Worm (Caenorhabditis elegans): ENCODE results near the gene C29F5.8.

The C29F5.8 gene

DNA sequence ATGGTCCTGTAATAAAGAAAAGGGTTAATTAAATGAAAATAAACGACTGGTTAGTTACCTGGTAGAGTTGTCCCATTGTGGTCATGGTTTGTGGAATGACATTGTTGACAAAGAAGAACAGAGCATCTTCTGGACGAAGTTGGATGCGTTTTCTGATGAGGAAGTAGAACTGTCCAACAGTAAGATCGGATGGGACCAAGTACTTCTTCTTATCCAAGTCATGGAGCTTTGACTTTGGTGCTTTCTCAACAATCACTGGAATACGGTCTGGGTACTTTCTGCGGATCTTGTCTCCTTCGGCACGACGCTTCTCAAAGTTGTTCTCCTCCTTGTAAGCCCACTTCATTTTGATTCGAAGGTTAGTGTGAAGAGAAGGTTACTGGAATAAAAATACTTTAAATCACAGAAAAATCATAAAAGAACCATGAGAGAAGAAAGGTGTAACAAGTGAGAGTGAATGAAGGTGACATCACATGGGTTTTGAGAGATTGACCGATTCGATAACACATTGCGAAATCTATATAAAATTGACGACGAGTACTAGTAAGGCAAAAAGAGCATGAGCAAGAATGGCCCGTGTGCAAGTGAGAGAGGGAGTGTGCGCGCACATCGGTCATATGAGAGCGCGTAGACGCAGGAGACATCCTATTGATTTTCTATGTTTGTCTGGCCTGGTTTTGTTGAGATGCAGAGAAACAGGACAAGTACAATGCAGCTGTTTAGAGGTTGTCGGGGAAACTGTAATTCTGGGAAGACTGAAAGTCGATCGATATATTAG is 41.3 kb downstream of the C29F5.8 start, which contains the start of gene lgg-1 (continued):
- TF ChIP-seq nhr-102 (tag; optimal IDR thresholded peaks at IDR 0.05) (peak; percentile 12), lim-7 (GFP tag; IDR thresholded peaks at IDR 0.05) (0 out of 2 replicates have a peak, but pooled peaks have one; percentile 39), lin-13 (GFP tag; optimal IDR thresholded peaks at IDR 0.05) (no peak), D1046.2 (GFP tag; IDR thresholded peaks at IDR 0.05) (no peak), mep-1 (tag; optimal IDR thresholded peaks at IDR 0.05) (peak; percentile 50), dmd-9 (GFP tag; IDR thresholded peaks at IDR 0.05) (no peak), mes-2 (tag; optimal IDR thresholded peaks at IDR 0.05; ENCODE audit: poor library complexity, severe bottlenecking) (peak; percentile 41), dpl-1 (GFP tag; optimal IDR thresholded peaks at IDR 0.05) (peak; percentile 23), hlh-11 (tag; optimal IDR thresholded peaks at IDR 0.05) (peak; percentile 71), madf-5 (GFP tag; IDR thresholded peaks at IDR 0.05) (0 out of 4 replicates have a peak, but pooled peaks of 1 of the 2 experiments have one; percentile 3), lin-15B (tag; optimal IDR thresholded peaks at IDR 0.05) (no peak), zfp-2 (tag; optimal IDR thresholded peaks at IDR 0.05) (no peak), mxl-2 (GFP tag; conservative IDR thresholded peaks at IDR 0.05) (no peak), snpc-4 (tag; optimal IDR thresholded peaks at IDR 0.05) (no peak), nhr-6 (tag; optimal IDR thresholded peaks at IDR 0.05) (peak; percentile 48), nhr-48 (tag; optimal IDR thresholded peaks at IDR 0.05) (no peak), snpc-1.2 (GFP tag; IDR thresholded peaks at IDR 0.05) (peak; percentile 61), T26A8.4 (GFP tag; IDR thresholded peaks at IDR 0.05) (peak; percentile 53; the same call in 1 of the 2 replicates), set-16 (GFP tag; IDR thresholded peaks at IDR 0.05) (no peak), ZK337.2 (GFP tag; IDR thresholded peaks at IDR 0.05) (no peak), madf-9 (GFP tag; conservative IDR thresholded peaks at IDR 0.05) (peak; percentile 2; the same call in 1 of the 2 replicates), daf-16 (GFP tag; optimal IDR thresholded peaks at IDR 0.05) (no peak), daf-16 (tag; optimal IDR thresholded peaks at IDR 0.05) (peak; percentile 44), lin-29 (GFP tag; IDR thresholded peaks at IDR 0.05) (0 out of 2 replicates have a peak, but pooled peaks have one; percentile 26), egl-43 (GFP tag; IDR thresholded peaks at IDR 0.05) (peak; percentile 75), egl-27 (tag; optimal IDR thresholded peaks at IDR 0.05) (no peak), ceh-62 (tag; optimal IDR thresholded peaks at IDR 0.05) (no peak), dve-1 (tag; optimal IDR thresholded peaks at IDR 0.05; ENCODE audit: insufficient read depth) (peak; percentile 45), lin-39 (tag; optimal IDR thresholded peaks at IDR 0.05) (no peak), gei-8 (GFP tag; optimal IDR thresholded peaks at IDR 0.05) (peak; percentile 34), Y75B8A.6 (GFP tag; IDR thresholded peaks at IDR 0.05) (peak; percentile 53; the same call in 1 of the 2 replicates), ctbp-1 (GFP tag; IDR thresholded peaks at IDR 0.05) (0 out of 2 replicates have a peak, but pooled peaks have one; percentile 37), Y5F2A.4 (GFP tag; optimal IDR thresholded peaks at IDR 0.05) (no peak), attf-4 (tag; optimal IDR thresholded peaks at IDR 0.05) (no peak), nhr-10 (tag; optimal IDR thresholded peaks at IDR 0.05) (peak; percentile 63), mxl-3 (GFP tag; optimal IDR thresholded peaks at IDR 0.05) (peak; percentile 1), ceh-20 (GFP tag; IDR thresholded peaks at IDR 0.05) (peak; percentile 60; the same call in 1 of the 2 replicates), nhr-11 (tag; optimal IDR thresholded peaks at IDR 0.05) (peak; percentile 55), dmd-8 (GFP tag; IDR thresholded peaks at IDR 0.05) (0 out of 2 replicates have a peak, but pooled peaks have one; percentile 12), F26F4.8 (GFP tag; conservative IDR thresholded peaks at IDR 0.05) (no peak), nhr-77 (tag; optimal IDR thresholded peaks at IDR 0.05) (peak; percentile 33), spr-1 (tag; optimal IDR thresholded peaks at IDR 0.05) (peak; percentile 39), ces-1 (GFP tag; optimal IDR thresholded peaks at IDR 0.05) (no peak), lin-38 (GFP tag; IDR thresholded peaks at IDR 0.05) (peak; percentile 39), R02D3.7 (tag; optimal IDR thresholded peaks at IDR 0.05) (no peak), hlh-30 (tag; optimal IDR thresholded peaks at IDR 0.05; ENCODE audit: insufficient read depth) (peak; percentile 84), daf-12 (tag; optimal IDR thresholded peaks at IDR 0.05) (no peak), hif-1 (tag; optimal IDR thresholded peaks at IDR 0.05) (peak in 1 of 2 experiments; percentile 20), dmd-6 (GFP tag; IDR thresholded peaks at IDR 0.05) (peak; percentile 56)

All from whole organism, L4 larva.